Worm (Caenorhabditis elegans): ENCODE measurements around the gene F54F7.6.

DNA sequence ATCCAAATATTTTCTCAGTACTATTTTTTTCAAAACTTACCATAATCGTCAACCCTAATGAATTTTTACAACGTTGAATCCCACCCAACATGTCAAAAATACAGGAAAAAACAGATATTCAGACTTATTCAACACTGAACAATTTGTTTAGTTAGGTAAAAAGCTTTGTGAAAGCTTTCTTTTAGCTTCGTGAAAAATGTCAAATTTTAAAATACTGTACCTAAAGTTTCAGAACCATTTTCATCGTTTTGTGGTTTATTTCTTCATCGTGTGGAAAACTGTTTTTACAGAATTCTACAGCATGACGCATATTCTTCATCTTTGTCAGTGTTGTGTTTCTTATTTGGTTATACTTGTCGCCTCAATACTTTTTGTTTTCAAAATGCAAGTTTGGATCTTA, 14.6 kb upstream of the F54F7.6 start, which contains the start of gene F54F7.14:
- TF ChIP-seq alr-1 (tag; optimal IDR thresholded peaks at IDR 0.05) (no peak), ztf-4 (tag; optimal IDR thresholded peaks at IDR 0.05) (no peak), elt-3 (tag; optimal IDR thresholded peaks at IDR 0.05) (no peak), skn-1 (tag; optimal IDR thresholded peaks at IDR 0.05) (no peak), sma-9 (GFP tag; optimal IDR thresholded peaks at IDR 0.05) (no peak), sma-9 (tag; optimal IDR thresholded peaks at IDR 0.05) (no peak), ztf-11 (tag; optimal IDR thresholded peaks at IDR 0.05) (no peak), elt-1 (tag; optimal IDR thresholded peaks at IDR 0.05) (no peak), ama-1 (optimal IDR thresholded peaks at IDR 0.05) (no peak), nhr-11 (tag; optimal IDR thresholded peaks at IDR 0.05) (no peak), nhr-77 (tag; optimal IDR thresholded peaks at IDR 0.05) (no peak), ceh-16 (tag; optimal IDR thresholded peaks at IDR 0.05) (no peak), unc-62 (GFP tag; optimal IDR thresholded peaks at IDR 0.05) (no peak)

All from whole organism, L2 larva.